Fruit fly (Drosophila melanogaster) whole organism, wandering third instar larva: ENCODE measurements around the gene cni.

Source experiments
- Abd-B ChIP-seq: fragments of >200 bp; optimal IDR thresholded peaks from 2 replicates; lab custom pipeline; 2017; ENCODE audit warnings: missing biosample characterization, missing genetic modification characterization
- CG32264 ChIP-seq: fragments of 200-800 bp; sonication (Bioruptor generic); optimal IDR thresholded peaks from 2 replicates; lab custom pipeline; 2016; ENCODE audit warnings: missing biosample characterization, missing genetic modification characterization
- CG9705 ChIP-seq: fragments of 200-800 bp; sonication (Bioruptor generic); optimal IDR thresholded peaks from 2 replicates; lab custom pipeline; 2018; ENCODE audit warnings: missing biosample characterization, mild to moderate bottlenecking, missing genetic modification characterization
- CrebA ChIP-seq: fragments of 200-800 bp; sonication (Bioruptor generic); optimal IDR thresholded peaks from 2 replicates; lab custom pipeline; 2016; ENCODE audit warnings: missing biosample characterization, mild to moderate bottlenecking, missing genetic modification characterization, borderline replicate concordance
- Dfd ChIP-seq: fragments of >200 bp; optimal IDR thresholded peaks from 2 replicates; lab custom pipeline; 2017; ENCODE audit warnings: missing biosample characterization, missing genetic modification characterization
- Dif ChIP-seq: fragments of 200-275, 200-300 bp; sonication (Bioruptor generic); optimal IDR thresholded peaks from 2 replicates; lab custom pipeline; 2018; ENCODE audit warnings: missing biosample characterization, missing genetic modification characterization; ENCODE audit not compliant: partially characterized antibody
- GATAd ChIP-seq: sonication (Bioruptor generic); optimal IDR thresholded peaks from 2 replicates; lab custom pipeline; 2016; ENCODE audit warnings: missing biosample characterization, missing genetic modification characterization
- HLH106 ChIP-seq: fragments of 200-800 bp; optimal IDR thresholded peaks from 3 replicates; lab custom pipeline; 2019; ENCODE audit warnings: missing biosample characterization, mild to moderate bottlenecking, missing genetic modification characterization, moderate library complexity
- Hnf4 ChIP-seq: fragments of 200-800 bp; sonication (Bioruptor generic); optimal IDR thresholded peaks from 2 replicates; lab custom pipeline; 2016; ENCODE audit warnings: missing biosample characterization, mild to moderate bottlenecking, missing genetic modification characterization
- Hr78 ChIP-seq: fragments of >200 bp; optimal IDR thresholded peaks from 2 replicates; lab custom pipeline; 2017; ENCODE audit warnings: missing biosample characterization, missing genetic modification characterization
- Hr83 ChIP-seq: fragments of 200-300 bp; sonication (Bioruptor generic); optimal IDR thresholded peaks from 2 replicates; lab custom pipeline; 2016; ENCODE audit warnings: missing biosample characterization, mild to moderate bottlenecking, missing genetic modification characterization, moderate library complexity; ENCODE audit not compliant: poor library complexity, severe bottlenecking
- Jra ChIP-seq: sonication (Bioruptor generic); optimal IDR thresholded peaks from 2 replicates; lab custom pipeline; 2016; ENCODE audit warnings: missing biosample characterization, missing genetic modification characterization
- Mio ChIP-seq: sonication (Bioruptor generic); optimal IDR thresholded peaks from 2 replicates; lab custom pipeline; 2016; ENCODE audit warnings: missing biosample characterization, missing genetic modification characterization
- Myc ChIP-seq: fragments of >200 bp; optimal IDR thresholded peaks from 2 replicates; lab custom pipeline; 2017
- N ChIP-seq: fragments of >200 bp; optimal IDR thresholded peaks from 2 replicates; lab custom pipeline; 2018; ENCODE audit warnings: missing biosample characterization, missing external identifiers, missing genetic modification characterization
- OdsH ChIP-seq: fragments of 200-800 bp; sonication (Bioruptor generic); optimal IDR thresholded peaks from 2 replicates; lab custom pipeline; 2016; ENCODE audit warnings: missing biosample characterization, mild to moderate bottlenecking, missing genetic modification characterization
- Rel ChIP-seq, 2 experiments: fragments of 200-800 bp; sonication (Bioruptor generic) in 1 of 2; optimal IDR thresholded peaks; 2 replicates in 1 of 2; 3 replicates in 1 of 2; lab custom pipeline; 2016 to 2019; ENCODE audit warnings: mild to moderate bottlenecking in 2 of 2, missing biosample characterization in 2 of 2, missing genetic modification characterization in 2 of 2, moderate library complexity in 1 of 2
- Sp1 ChIP-seq: fragments of 200-800 bp; sonication (Bioruptor generic); optimal IDR thresholded peaks from 3 replicates; lab custom pipeline; 2019; ENCODE audit warnings: missing biosample characterization, mild to moderate bottlenecking, missing genetic modification characterization, moderate library complexity
- Vsx2 ChIP-seq: fragments of 200-300, 225-300 bp; sonication (Bioruptor generic); optimal IDR thresholded peaks from 2 replicates; lab custom pipeline; 2018; ENCODE audit warnings: missing biosample characterization, missing genetic modification characterization; ENCODE audit not compliant: partially characterized antibody
- br ChIP-seq: fragments of 200-800 bp; sonication (Bioruptor generic); optimal IDR thresholded peaks from 2 replicates; lab custom pipeline; 2016; ENCODE audit warnings: missing biosample characterization, missing genetic modification characterization
- brk ChIP-seq: fragments of 200-800 bp; sonication (Bioruptor generic); optimal IDR thresholded peaks from 2 replicates; lab custom pipeline; 2016; ENCODE audit warnings: missing biosample characterization, mild to moderate bottlenecking, missing genetic modification characterization
- dl ChIP-seq, 2 experiments: fragments of 175-275, 200-275 bp in 1 of 2; fragments of 200-275 bp in 1 of 2; sonication (Bioruptor generic); optimal IDR thresholded peaks; lab custom pipeline; 2018; ENCODE audit warnings: mild to moderate bottlenecking in 2 of 2, missing biosample characterization in 2 of 2, missing genetic modification characterization in 2 of 2, moderate library complexity in 2 of 2; ENCODE audit not compliant: partially characterized antibody in 2 of 2, insufficient read depth in 1 of 2
- dmrt93B ChIP-seq: fragments of 200-800 bp; sonication (Bioruptor generic); optimal IDR thresholded peaks from 2 replicates; lab custom pipeline; 2018; ENCODE audit warnings: missing biosample characterization, mild to moderate bottlenecking, missing genetic modification characterization
- dsf ChIP-seq: sonication (Bioruptor generic); optimal IDR thresholded peaks from 2 replicates; lab custom pipeline; 2016; ENCODE audit warnings: missing biosample characterization, missing genetic modification characterization, borderline replicate concordance
- ey ChIP-seq: fragments of 200-800 bp; sonication (Bioruptor generic); optimal IDR thresholded peaks from 2 replicates; lab custom pipeline; 2016; ENCODE audit warnings: missing biosample characterization, missing genetic modification characterization
- foxo ChIP-seq, 2 experiments: fragments of 200-800 bp; sonication (Bioruptor generic); optimal IDR thresholded peaks; 2 replicates in 1 of 2; 3 replicates in 1 of 2; lab custom pipeline; 2016 to 2017; ENCODE audit warnings: missing biosample characterization in 2 of 2, missing genetic modification characterization in 2 of 2
- fru ChIP-seq: fragments of 200-800 bp; sonication (Bioruptor generic); optimal IDR thresholded peaks from 3 replicates; lab custom pipeline; 2016; ENCODE audit warnings: missing biosample characterization, mild to moderate bottlenecking, missing genetic modification characterization
- h ChIP-seq: fragments of 200-800 bp; sonication (Bioruptor generic); optimal IDR thresholded peaks from 3 replicates; lab custom pipeline; 2016; ENCODE audit warnings: missing biosample characterization, mild to moderate bottlenecking, missing genetic modification characterization
- jim ChIP-seq: fragments of 175-275, 200-325 bp; sonication (Bioruptor generic); optimal IDR thresholded peaks from 2 replicates; lab custom pipeline; 2016; ENCODE audit warnings: missing biosample characterization, mild to moderate bottlenecking, missing genetic modification characterization
- lola ChIP-seq: fragments of >200 bp; optimal IDR thresholded peaks from 2 replicates; lab custom pipeline; 2017; ENCODE audit warnings: missing biosample characterization, missing genetic modification characterization
- pan ChIP-seq: fragments of >200 bp; optimal IDR thresholded peaks from 2 replicates; lab custom pipeline; 2017
- psq ChIP-seq: fragments of 200-800 bp; sonication (Bioruptor generic); optimal IDR thresholded peaks from 3 replicates; lab custom pipeline; 2017; ENCODE audit warnings: missing biosample characterization, mild to moderate bottlenecking, missing genetic modification characterization, moderate library complexity
- rgr ChIP-seq: fragments of 200-800 bp; sonication (Bioruptor generic); optimal IDR thresholded peaks from 3 replicates; lab custom pipeline; 2016; ENCODE audit warnings: missing biosample characterization, mild to moderate bottlenecking, missing genetic modification characterization
- sage ChIP-seq: fragments of 200-800 bp; sonication (Bioruptor generic); optimal IDR thresholded peaks from 2 replicates; lab custom pipeline; 2016; ENCODE audit warnings: missing biosample characterization, mild to moderate bottlenecking, missing genetic modification characterization
- sv ChIP-seq: fragments of 200-800 bp; sonication (Bioruptor generic); optimal IDR thresholded peaks from 3 replicates; lab custom pipeline; 2016; ENCODE audit warnings: missing biosample characterization, missing genetic modification characterization
- tai ChIP-seq: sonication (Bioruptor generic); optimal IDR thresholded peaks from 2 replicates; lab custom pipeline; 2016; ENCODE audit warnings: missing biosample characterization, missing genetic modification characterization
- usp ChIP-seq: fragments of >200 bp; optimal IDR thresholded peaks from 2 replicates; lab custom pipeline; 2017; ENCODE audit warnings: missing biosample characterization, missing genetic modification characterization
- woc ChIP-seq: sonication (Bioruptor generic); optimal IDR thresholded peaks from 2 replicates; lab custom pipeline; 2016; ENCODE audit warnings: missing biosample characterization, mild to moderate bottlenecking, missing genetic modification characterization

cni gene

DNA sequence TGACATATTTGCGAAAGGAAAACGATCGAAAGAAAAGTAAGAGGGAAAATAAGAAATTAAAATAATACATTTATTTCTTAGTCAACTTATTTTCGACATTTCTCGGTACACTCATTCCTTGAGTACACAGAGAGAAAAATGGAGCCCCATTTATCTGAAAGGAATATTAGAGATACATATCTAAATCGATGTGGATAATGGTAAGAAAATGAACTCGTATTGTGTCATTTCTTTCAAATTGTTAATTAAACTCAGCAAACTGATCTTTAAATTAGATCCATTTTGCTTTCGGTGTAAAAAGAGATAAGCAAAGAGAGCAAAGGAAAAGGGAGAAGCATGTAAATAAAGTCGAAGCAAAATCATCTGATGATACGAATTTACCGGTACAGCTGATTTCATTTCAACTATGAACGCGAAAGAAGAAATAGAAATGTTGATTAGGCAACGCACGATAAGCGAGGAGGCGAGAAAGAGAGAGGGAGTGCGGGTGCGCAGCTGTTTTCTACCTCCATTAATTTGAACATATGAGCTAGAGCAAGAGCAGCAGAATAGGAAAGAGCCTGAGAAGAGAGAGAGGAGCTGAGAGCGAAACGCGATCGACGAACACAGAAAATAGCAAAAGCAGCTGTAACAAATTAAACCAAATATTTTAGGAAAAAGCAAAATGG is 24.7 kb downstream of the cni start:
- TF ChIP-seq OdsH (GFP tag; lab: Kevin White, UChicago) (peak; percentile 80), Sp1 (GFP tag; lab: Kevin White, UChicago) (peak; percentile 89), usp (GFP tag; lab: Kevin White, UChicago) (no peak), Hnf4 (GFP tag; lab: Kevin White, UChicago) (peak; percentile 84), dl (GFP tag; optimal IDR thresholded peaks at IDR 0.05; lab: Kevin White, UChicago; ENCODE audit: insufficient read depth in 1 of 2, partially characterized antibody in 2 of 2) (peak in 1 of 2 experiments; percentile 33), brk (GFP tag; lab: Kevin White, UChicago) (peak; percentile 37), GATAd (GFP tag; lab: Kevin White, UChicago) (peak; percentile 2), Myc (lab: Kevin White, UChicago) (no peak), dmrt93B (GFP tag; lab: Kevin White, UChicago) (peak; percentile 72), Vsx2 (GFP tag; lab: Kevin White, UChicago) (no peak), Abd-B (GFP tag; lab: Kevin White, UChicago) (no peak), lola (GFP tag; lab: Kevin White, UChicago) (no peak), N (GFP tag; lab: Kevin White, UChicago) (no peak), ey (peak; percentile 89), CG32264 (GFP tag; lab: Kevin White, UChicago) (peak; percentile 83), jim (no peak), Dfd (no peak), tai (peak; percentile 71), br (GFP tag; lab: Kevin White, UChicago) (peak; percentile 90), Hr78 (GFP tag; lab: Kevin White, UChicago) (no peak), Dif (peak; percentile 39), h (GFP tag; lab: Kevin White, UChicago) (peak; percentile 91), HLH106 (peak; percentile 92), foxo (GFP tag; optimal IDR thresholded peaks at IDR 0.05; lab: Kevin White, UChicago) (peak; percentile 33 to 89), rgr (GFP tag; lab: Kevin White, UChicago) (peak; percentile 91), CG9705 (GFP tag; lab: Kevin White, UChicago) (peak; percentile 63), CrebA (GFP tag; lab: Kevin White, UChicago) (peak; percentile 48), dsf (GFP tag; lab: Kevin White, UChicago) (peak; percentile 11), Jra (GFP tag; lab: Kevin White, UChicago) (peak; percentile 60), Rel (GFP tag; optimal IDR thresholded peaks at IDR 0.05; lab: Kevin White, UChicago) (no peak), Rel (tag; optimal IDR thresholded peaks at IDR 0.05; lab: Kevin White, UChicago) (peak; percentile 56), sage (GFP tag; lab: Kevin White, UChicago) (peak; percentile 77), woc (no peak), Mio (GFP tag; lab: Kevin White, UChicago) (peak; percentile 17), sv (peak; percentile 51), Hr83 (no peak), fru (GFP tag; lab: Kevin White, UChicago) (peak; percentile 81), psq (GFP tag; lab: Kevin White, UChicago) (peak; percentile 74), pan (no peak)
